Worm (Caenorhabditis elegans): Measurements from ENCODE around the gene sre-5.

The sre-5 gene

DNA sequence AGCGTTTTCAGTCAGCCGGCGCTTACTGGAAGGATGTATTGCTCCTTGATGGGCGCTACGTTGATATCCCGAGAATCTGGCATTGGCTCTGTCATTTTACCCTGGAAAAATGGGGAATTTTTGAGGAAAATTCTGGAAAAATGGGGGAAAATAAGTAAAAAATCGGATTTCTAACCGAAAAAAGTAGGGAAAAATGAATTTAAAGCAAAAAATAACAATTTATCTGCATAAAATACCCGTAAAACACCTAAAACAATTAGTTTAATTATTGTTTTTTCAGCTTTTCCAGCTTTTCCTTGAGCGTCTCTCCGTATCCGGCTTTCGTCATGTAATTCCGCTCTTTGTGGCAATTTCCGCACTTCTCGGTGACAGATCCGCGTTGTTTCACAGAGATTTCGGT is 33.5 kb downstream of the sre-5 start, which contains the start of gene Y37E11B.5:
TSS of gene Y37E11B.5 (minus strand) at position 101 of the 400 bp plus-strand sequence.
- no peak for TF ChIP-seq unc-62 (GFP tag; optimal IDR thresholded peaks at IDR 0.05)

DNA sequence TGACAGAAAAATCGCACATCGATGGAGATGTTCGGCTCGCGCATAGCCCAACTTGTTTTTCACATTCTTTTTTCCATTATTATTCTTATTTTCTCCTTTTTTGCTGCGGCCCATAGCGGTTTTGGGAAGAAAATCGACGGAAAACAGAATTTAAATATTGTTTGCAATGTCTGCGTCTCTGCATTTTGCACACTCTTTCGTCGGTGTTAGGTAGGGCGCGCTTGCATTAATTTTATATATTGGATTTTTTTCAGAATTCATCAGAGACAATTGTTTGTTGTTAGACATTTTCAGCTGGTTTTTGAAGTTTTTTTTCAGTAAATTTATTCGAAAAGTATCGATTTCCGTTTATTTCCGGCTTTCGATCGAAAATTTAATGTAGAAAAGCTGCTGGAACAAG is 34.1 kb downstream of the sre-5 start, which contains the start of gene Y37E11B.6:
TSS of gene Y37E11B.6 (minus strand) at position 181 of the 400 bp plus-strand sequence.
- no peak for TF ChIP-seq unc-62 (GFP tag; optimal IDR thresholded peaks at IDR 0.05)

DNA sequence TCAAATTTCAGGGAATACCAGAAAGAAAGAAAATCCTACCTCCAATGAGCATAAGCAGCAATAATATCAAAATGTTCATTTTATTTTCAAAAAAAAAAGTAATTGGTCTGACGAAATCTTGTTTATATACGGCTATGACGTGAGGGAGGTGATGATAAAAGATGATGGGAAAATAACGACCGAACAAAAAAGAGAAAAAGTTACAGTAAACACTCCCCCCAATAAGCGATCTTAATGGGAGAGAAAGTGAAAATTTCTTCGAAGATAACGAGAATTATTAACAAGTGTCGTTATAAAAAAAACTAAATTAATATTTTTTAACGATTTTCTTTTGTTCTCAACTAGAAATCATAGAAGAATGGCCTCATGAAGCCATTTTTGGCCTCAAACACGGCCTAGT is 35.0 kb downstream of the sre-5 start, which contains the start of gene Y37E11B.7:
TSS of gene Y37E11B.7 (minus strand) at position 207 of the 400 bp plus-strand sequence.
- TF ChIP-seq unc-62 (GFP tag; optimal IDR thresholded peaks at IDR 0.05): no peak

DNA sequence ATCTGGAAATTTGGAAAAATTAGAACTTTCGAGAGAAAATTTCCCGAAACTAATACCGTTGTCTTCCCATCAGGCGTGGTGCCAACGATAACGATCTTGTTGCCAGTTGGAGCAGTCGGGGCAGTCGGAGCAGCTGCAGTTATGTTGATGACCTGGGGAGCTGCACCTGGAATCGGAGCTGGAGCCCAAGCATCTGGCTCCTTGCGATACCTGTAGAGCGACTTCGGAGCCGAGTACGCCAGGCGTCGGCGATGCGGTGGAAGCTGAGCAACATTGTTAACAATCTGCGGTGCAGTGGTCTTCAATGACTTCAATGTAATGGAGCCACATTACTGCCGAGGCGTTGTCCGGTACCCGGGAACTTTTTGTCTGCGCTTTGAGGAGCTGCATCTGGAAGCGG is 36.8 kb downstream of the sre-5 start:
- no peak for TF ChIP-seq unc-62 (GFP tag; optimal IDR thresholded peaks at IDR 0.05)

DNA sequence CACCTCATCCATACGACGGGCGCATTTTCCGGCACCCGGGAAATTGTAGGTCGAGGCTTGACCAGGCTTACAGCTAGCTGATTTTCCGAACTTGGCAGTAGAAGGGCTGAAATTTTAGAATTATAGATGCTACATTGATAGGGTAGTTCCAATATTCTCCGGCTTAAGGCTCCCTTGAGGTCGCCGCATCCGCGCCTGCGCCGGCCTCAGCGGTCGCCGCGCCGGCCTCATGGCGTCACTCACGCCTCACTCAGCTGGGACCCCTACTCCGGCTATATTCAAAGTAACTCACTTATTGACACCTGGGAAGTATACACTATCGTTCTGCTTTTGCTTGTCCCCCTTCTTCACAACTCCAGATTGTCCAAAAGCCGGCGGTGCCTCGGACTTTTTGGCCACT is 39.1 kb downstream of the sre-5 start:
- no peak for TF ChIP-seq unc-62 (GFP tag; optimal IDR thresholded peaks at IDR 0.05)

DNA sequence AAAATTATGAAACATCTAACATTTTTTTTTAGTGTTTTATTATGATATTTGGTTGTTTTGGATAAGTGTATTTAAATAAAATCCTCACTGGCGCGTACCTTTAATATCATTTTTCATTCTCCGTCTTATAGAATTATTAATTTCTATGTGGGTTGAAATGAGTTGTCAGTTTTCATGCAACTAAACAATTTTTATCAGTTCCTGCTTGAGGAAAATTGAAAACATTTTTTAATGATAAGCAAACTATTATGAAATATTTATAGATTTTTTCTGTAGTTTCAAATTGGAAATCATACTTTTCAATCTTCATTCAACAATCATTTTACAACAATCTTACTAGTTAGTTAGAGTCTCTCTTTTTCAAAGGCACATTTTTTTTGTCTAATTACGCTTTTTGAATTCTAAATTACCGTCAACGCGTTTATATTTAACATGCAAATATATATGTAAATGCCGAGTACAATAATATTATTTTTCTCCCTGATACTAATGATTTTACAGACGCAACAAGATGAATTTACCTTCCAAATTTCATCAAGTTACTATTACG is 41.4 kb downstream of the sre-5 start, which contains the start of the genes Y37E11B.10 and kgb-2:
TSS of gene Y37E11B.10 (minus strand) at position 182 of the 550 bp plus-strand sequence.
TSS of gene kgb-2 (plus strand) at position 500 of the 550 bp plus-strand sequence.
- no peak for TF ChIP-seq unc-62 (GFP tag; optimal IDR thresholded peaks at IDR 0.05)

DNA sequence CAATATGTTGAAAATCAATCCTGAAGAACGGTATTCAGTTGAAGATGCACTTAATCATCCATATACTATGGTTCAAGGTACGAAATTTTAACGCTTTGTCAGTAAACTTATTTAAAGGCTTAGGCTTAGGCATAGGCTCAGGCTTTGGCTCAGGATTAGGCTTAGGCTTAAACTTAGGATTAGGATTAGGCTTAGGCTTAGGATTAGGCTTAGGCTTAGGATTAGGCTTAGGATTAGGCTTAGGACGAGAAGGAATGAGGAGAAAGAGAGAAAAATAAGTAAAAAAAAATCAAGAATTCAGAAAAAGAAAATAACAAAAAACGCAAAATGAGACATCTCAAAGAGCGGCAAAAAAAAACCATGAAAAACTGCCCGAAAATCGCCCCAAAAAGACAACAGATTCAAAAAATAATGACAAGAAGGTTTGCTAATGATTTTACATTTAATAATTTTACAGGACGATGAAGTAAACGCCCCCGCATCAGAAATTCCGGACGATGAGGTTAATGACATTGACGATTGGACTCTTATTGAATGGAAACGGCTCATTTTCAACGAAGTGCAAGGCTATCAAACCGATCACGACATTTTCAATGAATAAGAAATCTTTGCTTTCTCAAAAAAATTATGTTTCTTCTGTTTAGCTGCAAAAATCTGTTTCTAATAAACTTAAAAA is 43.7 kb downstream of the sre-5 start:
- TF ChIP-seq unc-62 (GFP tag; optimal IDR thresholded peaks at IDR 0.05): no peak

DNA sequence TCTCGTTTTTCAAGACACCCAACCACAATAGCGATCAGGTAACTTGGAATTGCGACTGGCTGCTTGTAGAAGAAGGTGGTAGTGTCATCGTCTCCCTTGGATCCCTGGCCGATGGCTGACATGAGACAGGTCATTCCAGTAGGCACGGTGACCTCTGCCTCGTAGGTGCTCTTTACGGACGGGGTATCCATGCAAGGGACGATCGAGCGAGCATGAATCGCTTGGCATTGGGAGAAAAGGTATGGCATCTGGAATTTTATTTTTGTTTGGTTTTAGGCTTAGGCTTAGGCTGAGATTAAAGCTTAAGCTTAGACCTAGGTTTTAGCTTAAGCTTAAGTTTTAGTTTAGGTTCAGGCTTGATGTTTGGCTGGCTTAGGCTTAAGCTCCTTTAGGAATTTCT is 46.0 kb downstream of the sre-5 start:
- no peak for TF ChIP-seq unc-62 (GFP tag; optimal IDR thresholded peaks at IDR 0.05)

DNA sequence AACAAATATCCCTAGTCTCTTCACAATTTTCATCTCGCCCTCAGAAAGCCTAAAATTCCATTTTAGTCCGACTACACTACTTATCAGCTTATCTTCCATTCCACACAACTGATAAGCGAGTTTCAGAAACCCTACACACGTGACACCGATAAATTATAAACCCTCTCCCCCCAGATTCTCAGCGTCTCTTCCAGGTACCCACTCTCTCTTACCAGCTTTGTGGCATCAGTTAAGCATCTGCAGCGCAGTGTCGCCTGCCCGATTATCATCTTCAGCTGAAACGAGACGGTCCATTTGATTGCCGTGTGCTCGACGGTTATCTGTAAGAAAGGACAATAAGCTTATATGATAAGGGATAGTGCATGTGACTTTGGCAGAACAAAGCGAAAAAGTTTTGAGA is 46.8 kb downstream of the sre-5 start:
- TF ChIP-seq unc-62 (GFP tag; optimal IDR thresholded peaks at IDR 0.05): no peak

DNA sequence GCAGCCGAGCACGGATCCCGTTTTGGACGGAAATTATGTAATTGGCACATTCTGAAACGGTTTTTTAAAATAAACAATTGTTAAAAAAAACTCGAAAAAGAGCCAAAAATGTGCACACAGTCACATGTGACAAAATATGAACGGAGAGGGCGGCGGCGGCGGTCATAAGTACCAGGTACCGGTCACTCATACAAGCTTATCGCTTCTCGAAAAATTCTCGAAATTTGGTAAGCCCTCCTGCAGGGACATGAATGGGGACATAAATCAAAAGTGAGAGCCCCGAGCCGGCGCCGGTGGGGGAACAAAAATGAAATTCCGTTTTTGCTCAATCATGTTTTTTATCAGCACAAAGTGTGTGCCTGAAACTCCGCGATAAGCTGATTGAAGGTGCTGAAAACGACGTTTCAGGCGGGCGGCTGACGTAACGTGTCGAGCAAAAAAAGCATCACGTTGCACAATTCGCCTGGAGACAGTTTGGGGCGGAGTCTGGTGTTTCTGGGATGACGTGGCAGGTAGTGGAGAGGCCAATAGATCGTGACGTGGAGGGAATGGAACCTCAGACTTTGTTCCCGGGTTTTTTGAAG is 48.1 kb downstream of the sre-5 start, which contains the start of gene ltah-1.2:
TSS of gene ltah-1.2 (minus strand) at position 51 of the 584 bp plus-strand sequence.
- TF ChIP-seq unc-62 (GFP tag; optimal IDR thresholded peaks at IDR 0.05): no peak

Data from whole organism, dauer.